Worm (Caenorhabditis elegans) whole organism, L1 larva: ENCODE data around the gene ZC449.4.

Source experiments
- aly-2 ChIP-seq: fragments of 150-350 bp; optimal IDR thresholded peaks from 2 replicates; lab custom pipeline; 2014; ENCODE audit warnings: missing biosample characterization, missing genetic modification characterization
- ces-1 ChIP-seq: fragments of 150-350 bp; optimal IDR thresholded peaks from 2 replicates; lab custom pipeline; 2014; ENCODE audit warnings: missing biosample characterization, missing genetic modification reagents, missing genetic modification characterization
- nhr-71 ChIP-seq: sonication (generic microtip); optimal IDR thresholded peaks from 2 replicates; lab custom pipeline; 2016; ENCODE audit warnings: mild to moderate bottlenecking, missing genetic modification characterization, moderate library complexity, missing compliant biosample characterization
- skn-1 ChIP-seq: fragments of 150-350 bp; optimal IDR thresholded peaks from 2 replicates; lab custom pipeline; 2014; ENCODE audit warnings: missing biosample characterization, missing genetic modification characterization
- swsn-7 ChIP-seq: sonication (generic microtip); optimal IDR thresholded peaks from 2 replicates; lab custom pipeline; 2016; ENCODE audit warnings: missing genetic modification characterization, missing compliant biosample characterization
- unc-86 ChIP-seq: sonication (generic microtip); optimal IDR thresholded peaks from 2 replicates; lab custom pipeline; 2016; ENCODE audit warnings: missing genetic modification characterization, missing compliant biosample characterization

DNA sequence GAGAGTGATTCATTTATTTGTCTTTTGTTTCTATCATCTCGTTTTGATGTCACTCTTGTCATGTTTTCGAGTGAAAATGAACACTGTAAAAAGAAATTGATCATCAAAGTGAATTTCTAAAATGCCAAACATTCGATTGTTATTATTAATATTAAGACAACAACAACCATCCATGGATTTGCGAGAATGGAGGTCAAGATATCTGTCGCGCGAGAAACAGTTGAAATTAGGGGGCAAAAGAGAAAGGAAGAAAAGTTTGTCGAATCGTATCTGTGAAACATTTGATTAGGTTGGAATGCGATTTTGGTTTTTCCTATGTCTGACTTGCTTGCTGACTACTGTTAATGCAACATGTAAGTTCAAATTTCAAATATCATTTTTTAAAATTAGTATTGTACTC is 12.8 kb downstream of the ZC449.4 start, which contains the start of gene ZC449.2:
- TF ChIP-seq nhr-71 (tag; lab: Kevin White, UChicago) (no peak), skn-1 (tag; lab: Kevin White, UChicago) (no peak), ces-1 (GFP tag; lab: Kevin White, UChicago) (no peak), swsn-7 (tag; lab: Kevin White, UChicago) (no peak), unc-86 (tag; lab: Kevin White, UChicago) (no peak), aly-2 (tag; lab: Kevin White, UChicago) (no peak)
